Worm (Caenorhabditis elegans) whole organism, young adult: Measurements from ENCODE around the gene acdh-9.

Experiments used
- Y67H2A.10 ChIP-seq: fragments of 200-800 bp; sonication (Bioruptor generic); conservative IDR thresholded peaks from 2 replicates; pipeline ENCODE4 v1.3.6; 2022; ENCODE audit warnings: missing genetic modification reagents, missing genetic modification characterization, missing compliant biosample characterization
- dox-1 ChIP-seq: fragments of 200-800 bp; sonication (Bioruptor generic); IDR thresholded peaks from 2 replicates; pipeline ENCODE4 v1.3.6; 2022; ENCODE audit warnings: missing genetic modification reagents, missing genetic modification characterization, missing compliant biosample characterization
- gei-17 ChIP-seq: fragments of 200-800 bp; sonication (Bioruptor generic); optimal IDR thresholded peaks from 2 replicates; lab custom pipeline; 2018; ENCODE audit warnings: mild to moderate bottlenecking, missing genetic modification characterization, missing compliant biosample characterization
- rec-8 ChIP-seq, 2 experiments: sonication (generic microtip); optimal IDR thresholded peaks; 2 replicates each; lab custom pipeline; 2016; ENCODE audit warnings: mild to moderate bottlenecking in 2 of 2, missing genetic modification characterization in 2 of 2, missing genetic modification reagents in 2 of 2, missing genotype in 2 of 2, missing biosample characterization in 1 of 2, missing compliant biosample characterization in 1 of 2, moderate library complexity in 1 of 2
- unc-62 ChIP-seq: fragments of 150-350 bp; optimal IDR thresholded peaks from 2 replicates; lab custom pipeline; 2014; ENCODE audit warnings: missing biosample characterization, missing genetic modification reagents, missing genetic modification characterization

DNA sequence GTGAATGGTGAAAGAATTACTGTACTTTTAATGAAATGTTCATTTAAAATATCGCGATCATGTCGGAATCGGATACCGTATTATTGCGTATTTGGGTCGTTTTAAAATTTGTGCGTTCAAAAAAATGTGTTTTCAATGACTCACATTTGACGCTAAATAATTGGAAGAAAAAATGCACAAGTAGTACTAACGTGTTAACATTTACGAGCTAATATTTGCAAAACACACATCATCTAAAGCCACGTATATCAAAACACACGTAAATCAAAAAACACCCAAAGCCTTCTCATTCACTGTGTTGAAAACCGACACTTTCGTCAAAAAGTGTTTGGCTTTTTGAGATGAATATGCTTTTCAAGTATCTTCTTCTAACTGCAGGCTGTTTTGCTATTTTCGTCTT is 22.9 kb downstream of the acdh-9 start, which contains the start of gene F28A10.1:
- TF ChIP-seq rec-8 (tag; optimal IDR thresholded peaks at IDR 0.05; lab: Kevin White, UChicago) (no peak), Y67H2A.10 (GFP tag; lab: Robert Waterston, UW) (no peak), gei-17 (GFP tag; lab: Kevin White, UChicago) (no peak), dox-1 (GFP tag; lab: Robert Waterston, UW) (no peak), unc-62 (no peak)
